Worm (Caenorhabditis elegans) whole organism, mixed stage, embryonic: Measurements from ENCODE around the gene Y53C12A.8.

Experiments
- blmp-1 ChIP-seq: fragments of 150-350 bp; optimal IDR thresholded peaks from 2 replicates; lab custom pipeline; 2014; ENCODE audit warnings: missing biosample characterization, missing genetic modification characterization
- ceh-39 ChIP-seq: fragments of 150-350 bp; optimal IDR thresholded peaks from 2 replicates; lab custom pipeline; 2014; ENCODE audit warnings: missing biosample characterization, missing genetic modification characterization
- lsy-2 ChIP-seq: fragments of 150-350 bp; optimal IDR thresholded peaks from 2 replicates; lab custom pipeline; 2014; ENCODE audit warnings: missing biosample characterization, missing genetic modification characterization
- nhr-12 ChIP-seq: fragments of 150-350 bp; optimal IDR thresholded peaks from 2 replicates; lab custom pipeline; 2014; ENCODE audit warnings: missing biosample characterization, missing genetic modification characterization
- nhr-28 ChIP-seq: fragments of 150-350 bp; optimal IDR thresholded peaks from 2 replicates; lab custom pipeline; 2014; ENCODE audit warnings: missing biosample characterization, missing genetic modification characterization
- pha-4 ChIP-seq: fragments of 150-350 bp; optimal IDR thresholded peaks from 2 replicates; lab custom pipeline; 2018; ENCODE audit warnings: missing biosample characterization, missing genetic modification reagents, missing genetic modification characterization
- snpc-4 ChIP-seq: fragments of 150-350 bp; optimal IDR thresholded peaks from 2 replicates; lab custom pipeline; 2014; ENCODE audit warnings: missing biosample characterization, missing genetic modification characterization
- unc-62 ChIP-seq: fragments of 150-350 bp; optimal IDR thresholded peaks from 2 replicates; lab custom pipeline; 2014; ENCODE audit warnings: missing biosample characterization, missing genetic modification reagents, missing genetic modification characterization

DNA sequence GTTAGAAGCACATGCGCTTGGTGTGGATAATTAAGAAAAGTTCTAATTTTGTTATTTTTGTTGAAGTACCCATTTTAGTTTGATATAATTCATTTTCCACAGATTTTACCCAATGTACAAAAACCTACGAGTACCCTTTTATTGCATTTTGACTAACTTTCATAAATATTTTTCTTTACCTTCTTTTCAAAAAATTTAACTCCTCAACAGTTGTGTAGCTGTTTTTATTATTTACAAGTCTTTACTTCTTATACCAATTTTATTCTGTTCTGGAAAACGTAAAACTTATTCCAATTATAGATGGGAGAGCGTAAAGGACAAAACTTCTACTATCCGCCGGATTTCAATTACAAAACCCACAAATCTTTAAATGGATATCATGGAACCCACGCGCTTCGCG, 51.1 kb downstream of the Y53C12A.8 start, which contains the start of gene ZK1307.9:
- no peak for TF ChIP-seq snpc-4
- no peak for TF ChIP-seq unc-62 (GFP tag; lab: Kevin White, UChicago)
- TF ChIP-seq nhr-12 (tag; lab: Kevin White, UChicago) = no peak
- no peak for TF ChIP-seq blmp-1 (tag; lab: Kevin White, UChicago)
- TF ChIP-seq lsy-2 (tag; lab: Kevin White, UChicago) = no peak
- no peak for TF ChIP-seq pha-4 (tag; lab: Kevin White, UChicago)
- no peak for TF ChIP-seq ceh-39
- TF ChIP-seq nhr-28 (tag; lab: Kevin White, UChicago) = no peak
